Worm (Caenorhabditis elegans) whole organism, L4 larva: ENCODE results near the gene F59B1.4.

Experiments
- F37D6.2 ChIP-seq: sonication (generic microtip); optimal IDR thresholded peaks from 2 replicates; lab custom pipeline; 2016; ENCODE audit warnings: mild to moderate bottlenecking, missing genetic modification characterization, missing compliant biosample characterization
- F44E2.7 ChIP-seq: fragments of 200-800 bp; sonication (Bioruptor generic); IDR thresholded peaks from 2 replicates; pipeline ENCODE4 v2.1.2; 2022; ENCODE audit warnings: missing genetic modification characterization, missing compliant biosample characterization
- R02D3.7 ChIP-seq: fragments of 150-350 bp; sonication (generic microtip); optimal IDR thresholded peaks from 3 replicates; lab custom pipeline; 2014; ENCODE audit warnings: missing biosample characterization, missing genetic modification characterization
- Y48G9A.11 ChIP-seq: fragments of 200-800 bp; sonication (Bioruptor generic); IDR thresholded peaks from 2 replicates; pipeline ENCODE4 v1.3.6; 2022; ENCODE audit warnings: missing genetic modification reagents, missing genetic modification characterization, missing compliant biosample characterization
- Y5F2A.4 ChIP-seq: fragments of 200-800 bp; sonication (Bioruptor generic); optimal IDR thresholded peaks from 2 replicates; lab custom pipeline; 2018; ENCODE audit warnings: mild to moderate bottlenecking, missing genetic modification characterization, missing compliant biosample characterization
- Y75B8A.6 ChIP-seq: fragments of 200-800 bp; sonication (Bioruptor generic); IDR thresholded peaks from 2 replicates; pipeline ENCODE4 v1.3.6; 2022; ENCODE audit warnings: missing genetic modification reagents, missing genetic modification characterization, missing compliant biosample characterization
- ZK337.2 ChIP-seq: fragments of 200-800 bp; sonication (Bioruptor generic); IDR thresholded peaks from 2 replicates; pipeline ENCODE4 v1.3.6; 2022; ENCODE audit warnings: missing genetic modification reagents, missing genetic modification characterization, missing compliant biosample characterization
- ZK546.5 ChIP-seq, 2 experiments: sonication (generic microtip); optimal IDR thresholded peaks; 2 replicates each; lab custom pipeline; 2017; ENCODE audit warnings: missing biosample characterization in 2 of 2, missing genetic modification characterization in 2 of 2
- aha-1 ChIP-seq: fragments of 150-350 bp; peaks from one replicate; lab custom pipeline; 2014; ENCODE audit warnings: missing biosample characterization, missing genetic modification characterization
- ceh-20 ChIP-seq: fragments of 200-800 bp; sonication (Bioruptor generic); IDR thresholded peaks from 2 replicates; pipeline ENCODE4 v1.3.6; 2022; ENCODE audit warnings: missing genetic modification reagents, missing genetic modification characterization, missing compliant biosample characterization
- ceh-28 ChIP-seq: fragments of 150-350 bp; optimal IDR thresholded peaks from 2 replicates; lab custom pipeline; 2014; ENCODE audit warnings: missing biosample characterization, missing genetic modification reagents, missing genetic modification characterization
- ceh-32 ChIP-seq: sonication (generic microtip); optimal IDR thresholded peaks from 2 replicates; lab custom pipeline; 2016; ENCODE audit warnings: mild to moderate bottlenecking, missing genetic modification characterization, missing compliant biosample characterization; ENCODE audit not compliant: poor library complexity
- ceh-62 ChIP-seq: sonication (generic microtip); optimal IDR thresholded peaks from 2 replicates; lab custom pipeline; 2017; ENCODE audit warnings: missing biosample characterization, missing genetic modification characterization
- ctbp-1 ChIP-seq: fragments of 200-800 bp; sonication (Bioruptor generic); IDR thresholded peaks from 2 replicates; pipeline ENCODE4 v1.3.6; 2022; ENCODE audit warnings: missing genetic modification reagents, missing genetic modification characterization, missing compliant biosample characterization
- daf-12 ChIP-seq: fragments of 150-350 bp; optimal IDR thresholded peaks from 2 replicates; lab custom pipeline; 2014; ENCODE audit warnings: missing biosample characterization, missing genetic modification reagents, missing genetic modification characterization
- daf-19 ChIP-seq: fragments of 200-800 bp; sonication (Bioruptor generic); conservative IDR thresholded peaks from 2 replicates; pipeline ENCODE4 v1.3.6; 2022; ENCODE audit warnings: missing genetic modification characterization, missing compliant biosample characterization
- daf-8 ChIP-seq: fragments of 200-800 bp; sonication (Bioruptor generic); IDR thresholded peaks from 2 replicates; pipeline ENCODE4 v1.3.6; 2022; ENCODE audit warnings: missing genetic modification characterization, missing compliant biosample characterization
- dmd-6 ChIP-seq: fragments of 200-800 bp; sonication (Bioruptor generic); IDR thresholded peaks from 2 replicates; pipeline ENCODE4 v1.3.6; 2022; ENCODE audit warnings: missing genetic modification reagents, missing genetic modification characterization, missing compliant biosample characterization
- dmd-8 ChIP-seq: fragments of 200-800 bp; sonication (Bioruptor generic); IDR thresholded peaks from 2 replicates; pipeline ENCODE4 v1.3.6; 2022; ENCODE audit warnings: missing genetic modification characterization, missing compliant biosample characterization
- dmd-9 ChIP-seq: fragments of 200-800 bp; sonication (Bioruptor generic); IDR thresholded peaks from 2 replicates; pipeline ENCODE4 v1.3.6; 2022; ENCODE audit warnings: missing genetic modification reagents, missing genetic modification characterization, missing compliant biosample characterization
- dpl-1 ChIP-seq: fragments of 150-350 bp; optimal IDR thresholded peaks from 2 replicates; lab custom pipeline; 2014; ENCODE audit warnings: missing biosample characterization, missing genetic modification reagents, missing genetic modification characterization
- duxl-1 ChIP-seq: sonication (generic microtip); optimal IDR thresholded peaks from 2 replicates; lab custom pipeline; 2016; ENCODE audit warnings: mild to moderate bottlenecking, missing genetic modification characterization, moderate library complexity, missing compliant biosample characterization; ENCODE audit not compliant: poor library complexity
- dve-1 ChIP-seq: sonication (generic microtip); optimal IDR thresholded peaks from 2 replicates; lab custom pipeline; 2017; ENCODE audit warnings: antibody characterized with exemption, mild to moderate bottlenecking, missing genetic modification characterization, missing compliant biosample characterization; ENCODE audit not compliant: insufficient read depth
- fos-1 ChIP-seq: fragments of 150-350 bp; optimal IDR thresholded peaks from 2 replicates; lab custom pipeline; 2014; ENCODE audit warnings: missing biosample characterization, missing genetic modification characterization
- lin-13 ChIP-seq: fragments of 150-350 bp; optimal IDR thresholded peaks from 2 replicates; lab custom pipeline; 2014; ENCODE audit warnings: missing biosample characterization, missing genetic modification reagents, missing genetic modification characterization
- lin-15B ChIP-seq: fragments of 150-350 bp; sonication (generic microtip); optimal IDR thresholded peaks from 3 replicates; lab custom pipeline; 2014; ENCODE audit warnings: missing biosample characterization, missing genetic modification characterization
- lin-38 ChIP-seq: fragments of 200-800 bp; sonication (Bioruptor generic); IDR thresholded peaks from 2 replicates; pipeline ENCODE4 v1.3.6; 2022; ENCODE audit warnings: missing genetic modification reagents, missing genetic modification characterization, missing compliant biosample characterization
- madf-9 ChIP-seq: fragments of 200-800 bp; sonication (Bioruptor generic); conservative IDR thresholded peaks from 2 replicates; pipeline ENCODE4 v1.3.6; 2022; ENCODE audit warnings: missing genetic modification reagents, missing genetic modification characterization, missing compliant biosample characterization
- mdl-1 ChIP-seq, 2 experiments: fragments of 150-350 bp in 1 of 2; sonication (generic microtip) in 1 of 2; optimal IDR thresholded peaks; 2 replicates each; lab custom pipeline; 2014 to 2017; ENCODE audit warnings: missing biosample characterization in 2 of 2, missing genetic modification characterization in 2 of 2
- mdt-29 ChIP-seq: fragments of 200-800 bp; sonication (Bioruptor generic); IDR thresholded peaks from 2 replicates; pipeline ENCODE4 v1.3.6; 2022; ENCODE audit warnings: missing genetic modification reagents, missing genetic modification characterization, missing compliant biosample characterization
- mep-1 ChIP-seq: fragments of 150-350 bp; sonication (generic microtip); optimal IDR thresholded peaks from 3 replicates; lab custom pipeline; 2014; ENCODE audit warnings: missing biosample characterization, missing genetic modification characterization
- mes-2 ChIP-seq: sonication (generic microtip); optimal IDR thresholded peaks from 2 replicates; lab custom pipeline; 2016; ENCODE audit warnings: missing genotype, mild to moderate bottlenecking, missing genetic modification characterization, missing compliant biosample characterization; ENCODE audit not compliant: poor library complexity, severe bottlenecking
- mxl-2 ChIP-seq: fragments of 200-800 bp; sonication (Bioruptor generic); conservative IDR thresholded peaks from 2 replicates; pipeline ENCODE4 v1.3.6; 2022; ENCODE audit warnings: missing genetic modification reagents, missing genetic modification characterization, missing compliant biosample characterization
- mxl-3 ChIP-seq: fragments of 200-800 bp; sonication (Bioruptor generic); optimal IDR thresholded peaks from 2 replicates; lab custom pipeline; 2018; ENCODE audit warnings: mild to moderate bottlenecking, missing genetic modification characterization, missing compliant biosample characterization
- nhr-11 ChIP-seq: fragments of 150-350 bp; optimal IDR thresholded peaks from 2 replicates; lab custom pipeline; 2014; ENCODE audit warnings: missing biosample characterization, missing genetic modification characterization
- nhr-25 ChIP-seq: sonication (generic microtip); optimal IDR thresholded peaks from 2 replicates; lab custom pipeline; 2017; ENCODE audit warnings: missing genetic modification characterization, mild to moderate bottlenecking, missing compliant biosample characterization, antibody characterized with exemption, moderate library complexity, borderline replicate concordance; ENCODE audit not compliant: insufficient read depth
- nhr-41 ChIP-seq: fragments of 200-800 bp; sonication (Bioruptor generic); IDR thresholded peaks from 2 replicates; pipeline ENCODE4 v1.3.6; 2022; ENCODE audit warnings: missing genetic modification reagents, missing genetic modification characterization, missing compliant biosample characterization
- nhr-77 ChIP-seq: fragments of 150-350 bp; optimal IDR thresholded peaks from 2 replicates; lab custom pipeline; 2014; ENCODE audit warnings: missing biosample characterization, missing genetic modification characterization
- php-3 ChIP-seq: fragments of 200-800 bp; sonication (Bioruptor generic); IDR thresholded peaks from 2 replicates; pipeline ENCODE4 v1.3.6; 2022; ENCODE audit warnings: missing genetic modification reagents, missing genetic modification characterization, missing compliant biosample characterization
- pqm-1 ChIP-seq: sonication (generic microtip); optimal IDR thresholded peaks from 2 replicates; lab custom pipeline; 2017; ENCODE audit warnings: missing biosample characterization, missing genetic modification characterization
- rbr-2 ChIP-seq: sonication (generic microtip); optimal IDR thresholded peaks from 2 replicates; lab custom pipeline; 2016; ENCODE audit warnings: missing genotype, missing genetic modification characterization, missing compliant biosample characterization
- saeg-2 ChIP-seq: fragments of 200-800 bp; sonication (Bioruptor generic); IDR thresholded peaks from 2 replicates; pipeline ENCODE4 v1.3.6; 2022; ENCODE audit warnings: missing genetic modification reagents, missing genetic modification characterization, missing compliant biosample characterization
- sdz-12 ChIP-seq: fragments of 200-800 bp; sonication (Bioruptor generic); optimal IDR thresholded peaks from 2 replicates; lab custom pipeline; 2018; ENCODE audit warnings: mild to moderate bottlenecking, missing genetic modification characterization, missing compliant biosample characterization
- set-16 ChIP-seq: fragments of 200-800 bp; sonication (Bioruptor generic); IDR thresholded peaks from 2 replicates; pipeline ENCODE4 v1.3.6; 2022; ENCODE audit warnings: missing genetic modification reagents, missing genetic modification characterization, missing compliant biosample characterization
- skn-1 ChIP-seq: fragments of 150-350 bp; optimal IDR thresholded peaks from 2 replicates; lab custom pipeline; 2014; ENCODE audit warnings: missing biosample characterization, missing genetic modification characterization
- snpc-1.2 ChIP-seq: fragments of 200-800 bp; sonication (Bioruptor generic); IDR thresholded peaks from 2 replicates; pipeline ENCODE4 v1.3.6; 2022; ENCODE audit warnings: missing genetic modification reagents, missing genetic modification characterization, missing compliant biosample characterization
- snpc-4 ChIP-seq: fragments of 150-350 bp; optimal IDR thresholded peaks from 2 replicates; lab custom pipeline; 2014; ENCODE audit warnings: missing biosample characterization, missing genetic modification characterization
- spr-1 ChIP-seq: sonication (generic microtip); optimal IDR thresholded peaks from 2 replicates; lab custom pipeline; 2016; ENCODE audit warnings: mild to moderate bottlenecking, missing genetic modification characterization, missing compliant biosample characterization
- spr-3 ChIP-seq: fragments of 200-800 bp; sonication (Bioruptor generic); optimal IDR thresholded peaks from 2 replicates; lab custom pipeline; 2018; ENCODE audit warnings: mild to moderate bottlenecking, missing genetic modification characterization, missing compliant biosample characterization
- unc-39 ChIP-seq: sonication (generic microtip); optimal IDR thresholded peaks from 2 replicates; lab custom pipeline; 2017; ENCODE audit warnings: missing biosample characterization, missing genetic modification characterization
- vab-7 ChIP-seq: fragments of 200-800 bp; sonication (Bioruptor generic); IDR thresholded peaks from 2 replicates; pipeline ENCODE4 v1.3.6; 2022; ENCODE audit warnings: missing genetic modification reagents, missing genetic modification characterization, missing compliant biosample characterization
- ztf-11 ChIP-seq: fragments of 150-350 bp; optimal IDR thresholded peaks from 2 replicates; lab custom pipeline; 2014; ENCODE audit warnings: missing biosample characterization, missing genetic modification characterization

Gene F59B1.4

ce11 chrV:3579795-3580194 lies 47.0 kb downstream of the F59B1.4 start:
- peak; percentile 55 for TF ChIP-seq pqm-1 (tag; lab: Kevin White, UChicago)
- no peak for TF ChIP-seq madf-9 (GFP tag; lab: Robert Waterston, UW)
- TF ChIP-seq skn-1 (tag; lab: Kevin White, UChicago), result no peak
- peak; percentile 82 for TF ChIP-seq lin-13 (GFP tag; lab: Kevin White, UChicago)
- TF ChIP-seq php-3, result no peak
- TF ChIP-seq fos-1 (tag; lab: Kevin White, UChicago), result no peak
- no peak for TF ChIP-seq vab-7
- 0 out of 2 replicates have a peak, but pooled peaks have one; percentile 10 for TF ChIP-seq ceh-20 (GFP tag; lab: Robert Waterston, UW)
- TF ChIP-seq dmd-8 (GFP tag; lab: Robert Waterston, UW), result no peak
- TF ChIP-seq ceh-28 (tag; lab: Kevin White, UChicago), result no peak
- TF ChIP-seq lin-38 (GFP tag; lab: Robert Waterston, UW), result peak; percentile 24; the same call in 1 of the 2 replicates
- TF ChIP-seq R02D3.7 (tag; lab: Kevin White, UChicago), result no peak
- TF ChIP-seq F37D6.2, result no peak
- no peak for TF ChIP-seq ceh-62 (tag; lab: Kevin White, UChicago)
- peak; percentile 61 for TF ChIP-seq mep-1 (tag; lab: Kevin White, UChicago)
- peak; percentile 15 for TF ChIP-seq rbr-2 (tag; lab: Kevin White, UChicago)
- TF ChIP-seq Y75B8A.6 (GFP tag; lab: Robert Waterston, UW), result no peak
- TF ChIP-seq daf-8, result no peak
- TF ChIP-seq daf-19 (GFP tag; lab: Robert Waterston, UW), result no peak
- TF ChIP-seq saeg-2 (GFP tag; lab: Robert Waterston, UW), result no peak
- TF ChIP-seq duxl-1 (tag; lab: Kevin White, UChicago), result no peak
- TF ChIP-seq ztf-11 (tag; lab: Kevin White, UChicago), result no peak
- no peak for TF ChIP-seq daf-12 (tag; lab: Kevin White, UChicago)
- peak; percentile 39 for TF ChIP-seq mes-2 (tag; lab: Kevin White, UChicago)
- no peak for TF ChIP-seq unc-39 (tag; lab: Kevin White, UChicago)
- TF ChIP-seq dmd-6 (GFP tag; lab: Robert Waterston, UW), result peak; percentile 36; the same call in 1 of the 2 replicates
- TF ChIP-seq ZK337.2 (GFP tag; lab: Robert Waterston, UW), result no peak
- no peak for TF ChIP-seq mdt-29 (GFP tag; lab: Robert Waterston, UW)
- no peak for TF ChIP-seq sdz-12
- no peak for TF ChIP-seq nhr-41
- TF ChIP-seq nhr-25 (tag; lab: Kevin White, UChicago), result no peak
- TF ChIP-seq snpc-4 (tag; lab: Kevin White, UChicago), result no peak
- no peak for TF ChIP-seq mxl-2
- TF ChIP-seq spr-1, result no peak
- no peak for TF ChIP-seq ctbp-1 (GFP tag; lab: Robert Waterston, UW)
- no peak for TF ChIP-seq nhr-77 (tag; lab: Kevin White, UChicago)
- no peak for TF ChIP-seq ceh-32 (tag; lab: Kevin White, UChicago)
- no peak for TF ChIP-seq spr-3
- TF ChIP-seq mdl-1 (tag; optimal IDR thresholded peaks at IDR 0.05; lab: Kevin White, UChicago), result peak; percentile 20 to 55
- TF ChIP-seq lin-15B, result no peak
- no peak for TF ChIP-seq ZK546.5 (tag; optimal IDR thresholded peaks at IDR 0.05; lab: Kevin White, UChicago)
- no peak for TF ChIP-seq Y48G9A.11
- peak; percentile 18 for TF ChIP-seq mxl-3 (GFP tag; lab: Kevin White, UChicago)
- TF ChIP-seq aha-1 (tag; lab: Kevin White, UChicago), result peak; percentile 85
- peak; percentile 66 for TF ChIP-seq dpl-1 (GFP tag; lab: Kevin White, UChicago)
- no peak for TF ChIP-seq dmd-9
- TF ChIP-seq Y5F2A.4 (GFP tag; lab: Kevin White, UChicago), result no peak
- TF ChIP-seq set-16 (GFP tag; lab: Robert Waterston, UW), result no peak
- TF ChIP-seq nhr-11 (tag; lab: Kevin White, UChicago), result peak; percentile 80
- TF ChIP-seq snpc-1.2 (GFP tag; lab: Robert Waterston, UW), result no peak
- no peak for TF ChIP-seq F44E2.7 (GFP tag; lab: Robert Waterston, UW)
- peak; percentile 34 for TF ChIP-seq dve-1
